Worm (Caenorhabditis elegans) whole organism, midembryonic: ENCODE data around the gene cox-11.

ENCODE experiments used
- flt-1 ChIP-seq: fragments of 200-800 bp; sonication (Bioruptor generic); IDR thresholded peaks from 2 replicates; pipeline ENCODE4 v1.3.6; 2022; ENCODE audit warnings: missing genetic modification characterization, missing compliant biosample characterization
- klf-2 ChIP-seq: fragments of 200-800 bp; sonication (Bioruptor generic); conservative IDR thresholded peaks from 2 replicates; pipeline ENCODE4 v1.3.6; 2022; ENCODE audit warnings: missing genetic modification reagents, missing genetic modification characterization, missing compliant biosample characterization

- TF ChIP-seq klf-2 (GFP tag; lab: Robert Waterston, UW): no peak
- no peak for TF ChIP-seq flt-1 (GFP tag; lab: Robert Waterston, UW)
Observed at ce11 chrIV:13244024-13244423, at the start of gene cox-11.
